Fruit fly (Drosophila melanogaster) whole organism, wandering third instar larva: Measurements from ENCODE around the gene Dlip2.

Experiments
- Abd-B ChIP-seq: fragments of >200 bp; optimal IDR thresholded peaks from 2 replicates; lab custom pipeline; 2017; ENCODE audit warnings: missing biosample characterization, missing genetic modification characterization
- CG32264 ChIP-seq: fragments of 200-800 bp; sonication (Bioruptor generic); optimal IDR thresholded peaks from 2 replicates; lab custom pipeline; 2016; ENCODE audit warnings: missing biosample characterization, missing genetic modification characterization
- CG9705 ChIP-seq: fragments of 200-800 bp; sonication (Bioruptor generic); optimal IDR thresholded peaks from 2 replicates; lab custom pipeline; 2018; ENCODE audit warnings: missing biosample characterization, mild to moderate bottlenecking, missing genetic modification characterization
- CrebA ChIP-seq: fragments of 200-800 bp; sonication (Bioruptor generic); optimal IDR thresholded peaks from 2 replicates; lab custom pipeline; 2016; ENCODE audit warnings: missing biosample characterization, mild to moderate bottlenecking, missing genetic modification characterization, borderline replicate concordance
- Dif ChIP-seq: fragments of 200-275, 200-300 bp; sonication (Bioruptor generic); optimal IDR thresholded peaks from 2 replicates; lab custom pipeline; 2018; ENCODE audit warnings: missing biosample characterization, missing genetic modification characterization; ENCODE audit not compliant: partially characterized antibody
- GATAd ChIP-seq: sonication (Bioruptor generic); optimal IDR thresholded peaks from 2 replicates; lab custom pipeline; 2016; ENCODE audit warnings: missing biosample characterization, missing genetic modification characterization
- HLH106 ChIP-seq: fragments of 200-800 bp; optimal IDR thresholded peaks from 3 replicates; lab custom pipeline; 2019; ENCODE audit warnings: missing biosample characterization, mild to moderate bottlenecking, missing genetic modification characterization, moderate library complexity
- Hnf4 ChIP-seq: fragments of 200-800 bp; sonication (Bioruptor generic); optimal IDR thresholded peaks from 2 replicates; lab custom pipeline; 2016; ENCODE audit warnings: missing biosample characterization, mild to moderate bottlenecking, missing genetic modification characterization
- Hr78 ChIP-seq: fragments of >200 bp; optimal IDR thresholded peaks from 2 replicates; lab custom pipeline; 2017; ENCODE audit warnings: missing biosample characterization, missing genetic modification characterization
- Hr83 ChIP-seq: fragments of 200-300 bp; sonication (Bioruptor generic); optimal IDR thresholded peaks from 2 replicates; lab custom pipeline; 2016; ENCODE audit warnings: missing biosample characterization, mild to moderate bottlenecking, missing genetic modification characterization, moderate library complexity; ENCODE audit not compliant: poor library complexity, severe bottlenecking
- Jra ChIP-seq: sonication (Bioruptor generic); optimal IDR thresholded peaks from 2 replicates; lab custom pipeline; 2016; ENCODE audit warnings: missing biosample characterization, missing genetic modification characterization
- Mio ChIP-seq: sonication (Bioruptor generic); optimal IDR thresholded peaks from 2 replicates; lab custom pipeline; 2016; ENCODE audit warnings: missing biosample characterization, missing genetic modification characterization
- Myc ChIP-seq: fragments of >200 bp; optimal IDR thresholded peaks from 2 replicates; lab custom pipeline; 2017
- OdsH ChIP-seq: fragments of 200-800 bp; sonication (Bioruptor generic); optimal IDR thresholded peaks from 2 replicates; lab custom pipeline; 2016; ENCODE audit warnings: missing biosample characterization, mild to moderate bottlenecking, missing genetic modification characterization
- Rel ChIP-seq, 2 experiments: fragments of 200-800 bp; sonication (Bioruptor generic) in 1 of 2; optimal IDR thresholded peaks; 2 replicates in 1 of 2; 3 replicates in 1 of 2; lab custom pipeline; 2016 to 2019; ENCODE audit warnings: mild to moderate bottlenecking in 2 of 2, missing biosample characterization in 2 of 2, missing genetic modification characterization in 2 of 2, moderate library complexity in 1 of 2
- Sp1 ChIP-seq: fragments of 200-800 bp; sonication (Bioruptor generic); optimal IDR thresholded peaks from 3 replicates; lab custom pipeline; 2019; ENCODE audit warnings: missing biosample characterization, mild to moderate bottlenecking, missing genetic modification characterization, moderate library complexity
- Vsx2 ChIP-seq: fragments of 200-300, 225-300 bp; sonication (Bioruptor generic); optimal IDR thresholded peaks from 2 replicates; lab custom pipeline; 2018; ENCODE audit warnings: missing biosample characterization, missing genetic modification characterization; ENCODE audit not compliant: partially characterized antibody
- br ChIP-seq: fragments of 200-800 bp; sonication (Bioruptor generic); optimal IDR thresholded peaks from 2 replicates; lab custom pipeline; 2016; ENCODE audit warnings: missing biosample characterization, missing genetic modification characterization
- dl ChIP-seq, 2 experiments: fragments of 175-275, 200-275 bp in 1 of 2; fragments of 200-275 bp in 1 of 2; sonication (Bioruptor generic); optimal IDR thresholded peaks; lab custom pipeline; 2018; ENCODE audit warnings: mild to moderate bottlenecking in 2 of 2, missing biosample characterization in 2 of 2, missing genetic modification characterization in 2 of 2, moderate library complexity in 2 of 2; ENCODE audit not compliant: partially characterized antibody in 2 of 2, insufficient read depth in 1 of 2
- dmrt93B ChIP-seq: fragments of 200-800 bp; sonication (Bioruptor generic); optimal IDR thresholded peaks from 2 replicates; lab custom pipeline; 2018; ENCODE audit warnings: missing biosample characterization, mild to moderate bottlenecking, missing genetic modification characterization
- ey ChIP-seq: fragments of 200-800 bp; sonication (Bioruptor generic); optimal IDR thresholded peaks from 2 replicates; lab custom pipeline; 2016; ENCODE audit warnings: missing biosample characterization, missing genetic modification characterization
- foxo ChIP-seq, 2 experiments: fragments of 200-800 bp; sonication (Bioruptor generic); optimal IDR thresholded peaks; 2 replicates in 1 of 2; 3 replicates in 1 of 2; lab custom pipeline; 2016 to 2017; ENCODE audit warnings: missing biosample characterization in 2 of 2, missing genetic modification characterization in 2 of 2
- fru ChIP-seq: fragments of 200-800 bp; sonication (Bioruptor generic); optimal IDR thresholded peaks from 3 replicates; lab custom pipeline; 2016; ENCODE audit warnings: missing biosample characterization, mild to moderate bottlenecking, missing genetic modification characterization
- h ChIP-seq: fragments of 200-800 bp; sonication (Bioruptor generic); optimal IDR thresholded peaks from 3 replicates; lab custom pipeline; 2016; ENCODE audit warnings: missing biosample characterization, mild to moderate bottlenecking, missing genetic modification characterization
- jim ChIP-seq: fragments of 175-275, 200-325 bp; sonication (Bioruptor generic); optimal IDR thresholded peaks from 2 replicates; lab custom pipeline; 2016; ENCODE audit warnings: missing biosample characterization, mild to moderate bottlenecking, missing genetic modification characterization
- lola ChIP-seq: fragments of >200 bp; optimal IDR thresholded peaks from 2 replicates; lab custom pipeline; 2017; ENCODE audit warnings: missing biosample characterization, missing genetic modification characterization
- pan ChIP-seq: fragments of >200 bp; optimal IDR thresholded peaks from 2 replicates; lab custom pipeline; 2017
- psq ChIP-seq: fragments of 200-800 bp; sonication (Bioruptor generic); optimal IDR thresholded peaks from 3 replicates; lab custom pipeline; 2017; ENCODE audit warnings: missing biosample characterization, mild to moderate bottlenecking, missing genetic modification characterization, moderate library complexity
- rgr ChIP-seq: fragments of 200-800 bp; sonication (Bioruptor generic); optimal IDR thresholded peaks from 3 replicates; lab custom pipeline; 2016; ENCODE audit warnings: missing biosample characterization, mild to moderate bottlenecking, missing genetic modification characterization
- sage ChIP-seq: fragments of 200-800 bp; sonication (Bioruptor generic); optimal IDR thresholded peaks from 2 replicates; lab custom pipeline; 2016; ENCODE audit warnings: missing biosample characterization, mild to moderate bottlenecking, missing genetic modification characterization
- sv ChIP-seq: fragments of 200-800 bp; sonication (Bioruptor generic); optimal IDR thresholded peaks from 3 replicates; lab custom pipeline; 2016; ENCODE audit warnings: missing biosample characterization, missing genetic modification characterization
- tai ChIP-seq: sonication (Bioruptor generic); optimal IDR thresholded peaks from 2 replicates; lab custom pipeline; 2016; ENCODE audit warnings: missing biosample characterization, missing genetic modification characterization
- usp ChIP-seq: fragments of >200 bp; optimal IDR thresholded peaks from 2 replicates; lab custom pipeline; 2017; ENCODE audit warnings: missing biosample characterization, missing genetic modification characterization
- woc ChIP-seq: sonication (Bioruptor generic); optimal IDR thresholded peaks from 2 replicates; lab custom pipeline; 2016; ENCODE audit warnings: missing biosample characterization, mild to moderate bottlenecking, missing genetic modification characterization

Gene Dlip2

dm6 chr3R:4658991-4659933 is 13.8 kb upstream of the Dlip2 start, which contains the start of gene smash (continued):
- TF ChIP-seq foxo (GFP tag; optimal IDR thresholded peaks at IDR 0.05; lab: Kevin White, UChicago) = peak in 1 of 2 experiments; percentile 54
- TF ChIP-seq Dif (GFP tag; lab: Kevin White, UChicago) = peak; percentile 76
- peak; percentile 56 for TF ChIP-seq Jra (GFP tag; lab: Kevin White, UChicago)
- peak; percentile 51 for TF ChIP-seq br (GFP tag; lab: Kevin White, UChicago)
- peak; percentile 80 for TF ChIP-seq jim
- TF ChIP-seq CG32264 = no peak
- TF ChIP-seq dl (GFP tag; optimal IDR thresholded peaks at IDR 0.05; lab: Kevin White, UChicago; ENCODE audit: insufficient read depth in 1 of 2, partially characterized antibody in 2 of 2) = peak in 1 of 2 experiments; percentile 34
- peak; percentile 28 for TF ChIP-seq sv (GFP tag; lab: Kevin White, UChicago)
- TF ChIP-seq Myc (lab: Kevin White, UChicago) = peak; percentile 41
- TF ChIP-seq Hr83 (GFP tag; lab: Kevin White, UChicago) = peak; percentile 78

DNA sequence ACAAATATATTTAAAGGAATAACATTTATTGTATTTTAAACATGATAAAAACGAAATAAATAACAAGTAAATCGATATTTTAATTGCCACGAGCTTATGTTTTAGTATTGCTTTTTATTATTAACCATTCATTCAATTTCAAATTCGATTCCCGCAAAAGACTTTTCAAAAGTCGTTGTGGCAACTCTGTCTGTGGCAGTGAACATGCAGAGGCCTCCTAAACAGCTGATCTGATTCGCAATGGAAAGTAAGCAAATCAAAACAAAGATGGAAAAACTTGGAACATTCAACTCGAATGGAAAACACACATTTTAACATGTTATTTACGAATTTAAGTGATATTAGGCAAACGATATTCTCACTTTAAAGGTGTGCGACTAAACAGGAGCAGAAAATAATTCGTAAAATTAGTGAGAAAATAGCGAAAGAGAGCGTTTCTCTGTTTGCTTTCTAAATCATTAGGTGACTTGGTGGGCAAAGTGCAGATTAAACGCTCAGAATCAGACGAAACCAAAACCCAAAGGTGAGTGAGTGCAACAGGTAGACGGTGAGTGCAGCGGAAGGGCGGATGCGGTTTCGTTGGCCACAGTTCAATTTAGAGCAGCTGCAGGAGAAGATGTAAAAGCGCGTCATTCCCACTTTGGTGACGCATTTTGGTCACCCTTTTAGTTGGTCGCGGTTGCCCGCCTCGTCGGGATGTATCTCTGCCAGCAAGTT is 9.3 kb upstream of the Dlip2 start, which contains the start of gene spartin:
spartin (plus strand) TSS at position 244 of the 717 bp plus-strand sequence.
- peak; percentile 94 for TF ChIP-seq rgr (GFP tag; lab: Kevin White, UChicago)
- peak; percentile 83 for TF ChIP-seq Dif (GFP tag; lab: Kevin White, UChicago)
- TF ChIP-seq foxo (GFP tag; optimal IDR thresholded peaks at IDR 0.05; lab: Kevin White, UChicago) = peak in 1 of 2 experiments; percentile 59
- TF ChIP-seq CrebA (GFP tag; lab: Kevin White, UChicago) = no peak
- no peak for TF ChIP-seq br (GFP tag; lab: Kevin White, UChicago)
- TF ChIP-seq OdsH (GFP tag; lab: Kevin White, UChicago) = peak; percentile 45
- TF ChIP-seq HLH106 (tag; lab: Kevin White, UChicago) = peak; percentile 1
- peak; percentile 68 for TF ChIP-seq Hr83 (GFP tag; lab: Kevin White, UChicago)
- peak; percentile 94 for TF ChIP-seq Vsx2 (GFP tag; lab: Kevin White, UChicago)
- no peak for TF ChIP-seq Sp1
- peak; percentile 51 for TF ChIP-seq psq
- peak; percentile 60 for TF ChIP-seq h (GFP tag; lab: Kevin White, UChicago)
- TF ChIP-seq Hnf4 (GFP tag; lab: Kevin White, UChicago) = peak; percentile 65
- TF ChIP-seq sage (GFP tag; lab: Kevin White, UChicago) = peak; percentile 63
- peak; percentile 19 for TF ChIP-seq GATAd (GFP tag; lab: Kevin White, UChicago)
- peak; percentile 15 for TF ChIP-seq ey (GFP tag; lab: Kevin White, UChicago)

- TF ChIP-seq lola (GFP tag; lab: Kevin White, UChicago) (no peak), Rel (GFP tag; optimal IDR thresholded peaks at IDR 0.05; lab: Kevin White, UChicago) (no peak), Rel (tag; optimal IDR thresholded peaks at IDR 0.05; lab: Kevin White, UChicago) (no peak), psq (peak; percentile 94), tai (GFP tag; lab: Kevin White, UChicago) (no peak), woc (GFP tag; lab: Kevin White, UChicago) (no peak), usp (GFP tag; lab: Kevin White, UChicago) (no peak)
Measured at dm6 chr3R:4649880-4650493, 4.5 kb upstream of the Dlip2 start.

dm6 chr3R:4649126-4649811 is 3.8 kb upstream of the Dlip2 start, which contains the start of gene Karybeta3:
Gene Karybeta3, plus strand, starts transcription at chr3R:4649176.
- TF ChIP-seq br (GFP tag; lab: Kevin White, UChicago) = peak; percentile 80
- no peak for TF ChIP-seq sage (GFP tag; lab: Kevin White, UChicago)
- TF ChIP-seq fru (GFP tag; lab: Kevin White, UChicago) = no peak
- peak; percentile 88 for TF ChIP-seq Myc (lab: Kevin White, UChicago)
- TF ChIP-seq Vsx2 (GFP tag; lab: Kevin White, UChicago) = no peak
- TF ChIP-seq Mio (GFP tag; lab: Kevin White, UChicago) = no peak
- TF ChIP-seq rgr (GFP tag; lab: Kevin White, UChicago) = peak; percentile 85
- TF ChIP-seq Dif (GFP tag; lab: Kevin White, UChicago) = no peak
- no peak for TF ChIP-seq jim
- TF ChIP-seq Jra (GFP tag; lab: Kevin White, UChicago) = no peak
- no peak for TF ChIP-seq lola (GFP tag; lab: Kevin White, UChicago)
- TF ChIP-seq Abd-B (GFP tag; lab: Kevin White, UChicago) = no peak
- TF ChIP-seq usp (GFP tag; lab: Kevin White, UChicago) = no peak
- TF ChIP-seq Hr78 (GFP tag; lab: Kevin White, UChicago) = no peak
- no peak for TF ChIP-seq Rel (GFP tag; optimal IDR thresholded peaks at IDR 0.05; lab: Kevin White, UChicago)
- peak; percentile 78 for TF ChIP-seq Rel (tag; optimal IDR thresholded peaks at IDR 0.05; lab: Kevin White, UChicago)
- TF ChIP-seq Sp1 = peak; percentile 76
- TF ChIP-seq CG9705 (GFP tag; lab: Kevin White, UChicago) = peak; percentile 65
- TF ChIP-seq h (GFP tag; lab: Kevin White, UChicago) = peak; percentile 82
- no peak for TF ChIP-seq dmrt93B (GFP tag; lab: Kevin White, UChicago)
- TF ChIP-seq psq = no peak
- no peak for TF ChIP-seq pan (lab: Kevin White, UChicago)
- TF ChIP-seq GATAd (GFP tag; lab: Kevin White, UChicago) = peak; percentile 62
